Worm (Caenorhabditis elegans): ENCODE results near the gene Y76B12C.3.

Gene Y76B12C.3

DNA sequence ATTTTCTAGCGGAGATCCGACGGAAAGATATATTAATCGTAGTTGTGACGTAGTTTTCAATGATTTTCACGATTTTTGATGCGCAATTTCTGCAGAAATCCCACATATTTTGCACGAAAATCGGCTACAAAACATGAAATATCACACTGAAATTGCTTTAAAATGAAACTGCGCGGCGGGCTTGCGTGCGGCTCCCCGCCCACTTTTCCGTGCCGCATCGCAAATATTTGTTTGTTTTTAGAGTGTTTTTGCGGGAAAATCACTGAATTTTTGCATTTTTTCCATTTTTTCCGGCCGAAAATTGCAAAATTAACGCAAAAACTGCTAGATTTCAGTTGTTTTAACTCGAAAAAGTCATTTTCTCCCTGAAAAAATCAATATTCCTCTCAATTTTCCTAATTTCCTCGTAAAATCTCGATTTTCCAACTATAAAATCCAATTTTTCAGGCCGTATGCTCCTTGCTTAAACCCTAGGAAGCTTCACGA is 7.5 kb downstream of the Y76B12C.3 start, which contains the start of gene Y76B12C.6:
Gene Y76B12C.6, plus strand, starts transcription at position 436 of the 486 bp plus-strand sequence.
- peak; percentile 69 for TF ChIP-seq mes-2 (tag; optimal IDR thresholded peaks at IDR 0.05; ENCODE audit: poor library complexity, severe bottlenecking)
- no peak for TF ChIP-seq lin-29 (GFP tag; IDR thresholded peaks at IDR 0.05)
- peak; percentile 18 for TF ChIP-seq dve-1 (tag; optimal IDR thresholded peaks at IDR 0.05; ENCODE audit: insufficient read depth)
- no peak for TF ChIP-seq nhr-237 (tag; optimal IDR thresholded peaks at IDR 0.05)
- no peak for TF ChIP-seq daf-12 (tag; optimal IDR thresholded peaks at IDR 0.05)
- no peak for TF ChIP-seq nhr-77 (tag; optimal IDR thresholded peaks at IDR 0.05)
- TF ChIP-seq madf-9 (GFP tag; conservative IDR thresholded peaks at IDR 0.05) = no peak
- TF ChIP-seq daf-16 (GFP tag; optimal IDR thresholded peaks at IDR 0.05) = no peak
- peak; percentile 3 for TF ChIP-seq daf-16 (tag; optimal IDR thresholded peaks at IDR 0.05)
- peak; percentile 2 for TF ChIP-seq mep-1 (tag; optimal IDR thresholded peaks at IDR 0.05)
- TF ChIP-seq lin-13 (GFP tag; optimal IDR thresholded peaks at IDR 0.05) = peak; percentile 10
- no peak for TF ChIP-seq rbr-2 (tag; optimal IDR thresholded peaks at IDR 0.05)
- peak; percentile 51 for TF ChIP-seq aha-1 (tag)
- no peak for TF ChIP-seq Y5F2A.4 (GFP tag; optimal IDR thresholded peaks at IDR 0.05)
- TF ChIP-seq ztf-11 (tag; optimal IDR thresholded peaks at IDR 0.05) = no peak
- TF ChIP-seq nhr-28 (tag; optimal IDR thresholded peaks at IDR 0.05) = peak; percentile 9
- TF ChIP-seq dpl-1 (GFP tag; optimal IDR thresholded peaks at IDR 0.05) = peak; percentile 20
- TF ChIP-seq ceh-32 (tag; optimal IDR thresholded peaks at IDR 0.05; ENCODE audit: poor library complexity) = no peak
- TF ChIP-seq lin-38 (GFP tag; IDR thresholded peaks at IDR 0.05) = peak; percentile 59
- peak in 1 of 2 experiments; percentile 1 for TF ChIP-seq lsy-2 (tag; optimal IDR thresholded peaks at IDR 0.05)
- TF ChIP-seq aly-2 (tag; optimal IDR thresholded peaks at IDR 0.05) = no peak

DNA sequence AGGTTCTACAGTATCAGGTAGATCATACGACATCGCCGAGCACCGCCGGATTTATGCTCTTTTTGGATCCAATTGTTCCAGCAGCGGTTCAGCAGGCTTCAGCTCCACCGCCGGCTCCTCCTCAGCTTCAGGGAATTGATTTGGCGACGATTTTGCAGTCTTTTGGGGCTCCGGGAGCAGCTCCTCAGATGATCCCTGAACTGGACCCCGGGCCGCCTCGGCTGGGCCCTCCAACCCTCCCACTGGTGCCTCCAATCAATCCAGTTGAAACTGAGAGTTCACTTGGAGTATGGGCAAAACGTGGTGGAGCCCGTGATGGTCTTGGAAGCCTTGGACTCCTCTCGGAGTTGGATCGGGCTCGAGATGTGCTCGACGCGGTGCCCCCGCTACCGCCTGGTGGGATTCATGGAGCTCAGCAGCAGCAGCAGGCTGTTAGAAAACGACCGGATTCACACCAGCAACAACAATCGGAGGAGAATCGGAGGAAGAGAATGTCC is 17.4 kb downstream of the Y76B12C.3 start:
- TF ChIP-seq aha-1 (tag) (peak; percentile 91), zfp-2 (tag; optimal IDR thresholded peaks at IDR 0.05) (no peak), set-16 (GFP tag; IDR thresholded peaks at IDR 0.05) (peak; percentile 93), ctbp-1 (GFP tag; IDR thresholded peaks at IDR 0.05) (0 out of 2 replicates have a peak, but pooled peaks have one; percentile 11)

DNA sequence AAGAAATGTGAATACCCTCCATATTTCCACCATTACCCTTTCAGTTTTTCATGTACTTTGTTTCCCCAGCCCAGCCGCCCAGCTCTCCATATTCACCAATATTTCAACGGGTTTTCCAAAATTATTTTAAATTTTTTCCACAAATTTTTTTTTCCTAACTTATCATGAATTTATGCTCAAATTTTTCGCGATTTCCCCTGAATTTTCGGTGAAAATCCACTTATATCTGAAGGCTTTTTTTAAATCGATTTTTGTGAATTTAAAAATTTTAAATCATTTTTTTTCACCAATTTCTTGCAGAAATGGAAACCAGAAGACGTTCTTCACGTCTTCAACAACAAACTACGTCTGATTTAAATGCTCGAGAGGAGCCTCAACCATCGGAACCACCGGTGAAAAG is 19.3 kb downstream of the Y76B12C.3 start, which contains the start of gene xpc-1:
Gene xpc-1, plus strand, starts transcription at position 301 of the 400 bp plus-strand sequence.
- no peak for TF ChIP-seq unc-130 (GFP tag; optimal IDR thresholded peaks at IDR 0.05)
- TF ChIP-seq hlh-30 (tag; optimal IDR thresholded peaks at IDR 0.05; ENCODE audit: insufficient read depth) = no peak
- no peak for TF ChIP-seq skn-1 (tag; optimal IDR thresholded peaks at IDR 0.05)
- no peak for TF ChIP-seq mep-1 (tag; optimal IDR thresholded peaks at IDR 0.05)
- no peak for TF ChIP-seq mxl-2 (GFP tag; conservative IDR thresholded peaks at IDR 0.05)
- TF ChIP-seq daf-12 (tag; optimal IDR thresholded peaks at IDR 0.05) = no peak
- no peak for TF ChIP-seq snpc-1.2 (GFP tag; IDR thresholded peaks at IDR 0.05)
- TF ChIP-seq Y105C5A.15 (GFP tag; IDR thresholded peaks at IDR 0.05) = no peak
- TF ChIP-seq spr-1 (tag; optimal IDR thresholded peaks at IDR 0.05) = no peak
- TF ChIP-seq lim-7 (GFP tag; IDR thresholded peaks at IDR 0.05) = no peak
- TF ChIP-seq dmd-6 (GFP tag; IDR thresholded peaks at IDR 0.05) = no peak

DNA sequence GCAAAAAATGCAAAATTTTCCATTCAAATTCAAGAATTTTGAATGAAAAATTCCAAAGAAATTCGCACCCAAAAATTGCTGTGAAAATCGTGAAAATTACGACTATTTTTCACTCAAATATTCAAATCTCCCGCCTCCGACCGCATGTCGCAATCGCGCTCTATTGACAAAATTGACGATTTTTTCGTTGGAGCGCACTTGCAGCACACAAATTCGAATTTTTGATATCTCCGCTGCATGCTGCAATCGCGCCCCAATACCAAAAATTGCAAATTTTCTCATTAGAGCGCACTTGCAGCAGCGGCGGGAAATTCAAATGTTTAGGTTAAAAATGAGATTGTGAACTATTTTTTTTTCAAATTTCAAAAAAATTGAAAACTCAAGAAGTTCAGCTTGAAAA is 24.3 kb downstream of the Y76B12C.3 start:
- TF ChIP-seq lin-38 (GFP tag; IDR thresholded peaks at IDR 0.05) (peak; percentile 83), skn-1 (tag; optimal IDR thresholded peaks at IDR 0.05) (no peak)

DNA sequence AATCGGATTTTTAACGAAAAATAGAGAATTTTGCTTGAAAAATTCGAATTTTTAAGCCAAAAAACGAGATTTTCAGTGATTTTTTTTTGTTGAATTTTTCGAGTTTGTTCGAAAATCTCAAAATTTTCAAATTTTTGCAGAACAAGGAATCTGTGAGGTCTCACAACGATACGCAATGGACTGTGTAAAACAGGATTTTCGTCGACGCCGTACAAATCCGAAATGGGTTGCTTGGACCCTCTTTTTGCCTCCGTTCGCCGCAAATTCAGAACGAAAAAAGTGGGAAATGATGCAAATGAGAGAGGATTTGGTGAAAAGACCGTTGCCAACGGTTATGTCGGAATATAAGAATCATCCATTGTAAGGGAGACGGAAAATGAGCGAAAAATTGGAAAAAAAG is 28.8 kb downstream of the Y76B12C.3 start:
- peak; percentile 41 for TF ChIP-seq aha-1 (tag)
- no peak for TF ChIP-seq lsy-2 (tag; optimal IDR thresholded peaks at IDR 0.05)

Measured in whole organism, L4 larva.